Fruit fly (Drosophila melanogaster) whole organism: Measurements from ENCODE around the gene CG15601.

Source experiments
- CG8478 ChIP-seq: fragments of >200 bp; optimal IDR thresholded peaks from 2 replicates; lab custom pipeline; 2018; ENCODE audit warnings: inconsistent platforms
- EcR ChIP-seq, 2 experiments: fragments of >200 bp; optimal IDR thresholded peaks; 2 replicates each; lab custom pipeline; 2017; ENCODE audit warnings: missing biosample characterization in 2 of 2, missing genetic modification characterization in 2 of 2, missing genetic modification reagents in 2 of 2
- usp ChIP-seq: fragments of >200 bp; optimal IDR thresholded peaks from 2 replicates; lab custom pipeline; 2017; ENCODE audit warnings: missing biosample characterization, missing genetic modification characterization, mixed read lengths

DNA sequence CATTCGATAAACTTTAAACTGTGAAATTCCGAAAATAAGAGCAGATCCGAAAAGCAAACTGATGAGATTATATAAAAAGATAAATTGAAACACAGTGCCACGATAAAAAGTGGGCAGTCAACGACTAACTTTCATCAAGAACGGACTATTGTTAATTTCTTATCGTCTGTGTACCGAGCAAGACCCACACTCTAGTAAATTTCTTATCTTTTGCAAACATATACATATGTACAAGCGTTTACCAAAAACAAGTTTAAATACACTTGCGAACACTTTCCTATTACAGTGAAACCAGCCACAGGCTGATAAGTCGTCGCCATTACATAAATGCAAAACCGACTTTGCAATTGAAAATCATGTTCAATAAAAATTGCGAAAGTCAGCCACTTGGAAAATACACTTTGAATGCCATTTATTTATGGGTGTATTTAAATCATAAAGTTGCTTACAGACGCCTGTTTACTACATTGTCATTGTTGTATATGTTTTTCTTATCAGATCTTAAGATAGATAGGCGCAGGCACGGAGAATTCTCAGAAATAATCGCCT, 48.3 kb downstream of the CG15601 start:
- TF ChIP-seq CG8478 (no peak), usp (GFP tag; lab: Kevin White, UChicago) (no peak), EcR (GFP tag; optimal IDR thresholded peaks at IDR 0.05; lab: Kevin White, UChicago) (no peak)
